Worm (Caenorhabditis elegans): Measurements from ENCODE around the gene algn-11.

The algn-11 gene

DNA sequence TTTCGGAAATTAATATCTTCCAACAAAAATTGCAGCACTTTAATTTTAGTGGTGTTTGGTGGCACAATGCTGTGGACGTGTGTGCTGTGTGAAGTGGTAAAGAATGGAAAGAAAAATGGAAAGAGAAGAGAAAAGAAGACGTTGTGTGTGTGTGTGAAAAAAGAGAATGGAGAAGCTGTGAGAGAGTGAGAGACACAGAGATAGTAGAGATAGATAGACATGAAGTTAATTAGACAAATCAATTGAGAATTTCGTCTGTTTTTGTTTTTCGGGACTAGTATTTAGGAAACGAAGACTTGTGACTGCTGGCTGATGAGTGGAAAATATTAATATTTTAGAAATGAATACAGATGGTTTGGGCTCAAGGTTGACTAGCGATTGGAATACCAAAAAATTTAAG, 854 bp upstream of the algn-11 start:
- peak; percentile 20 for TF ChIP-seq unc-55 (GFP tag; optimal IDR thresholded peaks at IDR 0.05)
- TF ChIP-seq blmp-1 (tag; optimal IDR thresholded peaks at IDR 0.05; ENCODE audit: insufficient read depth): no peak
- peak; percentile 34 for TF ChIP-seq crh-2 (tag; optimal IDR thresholded peaks at IDR 0.05)
- peak; percentile 26 for TF ChIP-seq C34F6.9 (tag; optimal IDR thresholded peaks at IDR 0.05)
- peak in 1 of 2 experiments; percentile 34 for TF ChIP-seq lsy-2 (tag; optimal IDR thresholded peaks at IDR 0.05)

DNA sequence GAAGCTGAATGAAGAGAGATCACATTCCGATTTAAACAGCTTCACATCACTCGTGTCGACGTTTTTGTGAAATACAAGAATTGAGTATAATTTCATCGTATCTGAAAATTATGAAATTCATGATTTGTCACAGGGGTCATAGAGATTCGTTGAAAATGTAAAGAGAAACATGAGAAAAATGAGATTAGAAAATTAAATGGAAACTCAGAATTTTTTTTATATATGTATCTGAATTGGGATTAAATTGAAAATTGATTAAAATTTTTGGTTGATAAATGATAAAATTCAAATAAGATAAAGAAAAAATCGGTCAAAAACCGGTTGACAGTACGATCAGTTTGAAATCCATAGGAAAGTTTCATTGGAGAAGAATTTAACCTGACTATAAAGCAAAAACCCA, 2.9 kb downstream of the algn-11 start, which contains the start of gene ykt-6:
TSS of gene ykt-6 (minus strand) at position 101 of the 400 bp plus-strand sequence.
- TF ChIP-seq mbf-1 (tag; optimal IDR thresholded peaks at IDR 0.05): no peak
- no peak for TF ChIP-seq sma-3 (GFP tag; optimal IDR thresholded peaks at IDR 0.05)
- no peak for TF ChIP-seq C34F6.9 (tag; optimal IDR thresholded peaks at IDR 0.05)
- TF ChIP-seq blmp-1 (tag; optimal IDR thresholded peaks at IDR 0.05; ENCODE audit: insufficient read depth): no peak
- no peak for TF ChIP-seq ztf-4 (tag; optimal IDR thresholded peaks at IDR 0.05)
- TF ChIP-seq unc-39 (tag; optimal IDR thresholded peaks at IDR 0.05): no peak
- no peak for TF ChIP-seq mab-5 (tag; optimal IDR thresholded peaks at IDR 0.05)
- no peak for TF ChIP-seq skn-1 (tag; optimal IDR thresholded peaks at IDR 0.05)
- TF ChIP-seq alr-1 (tag; optimal IDR thresholded peaks at IDR 0.05): no peak
- TF ChIP-seq crh-2 (tag; optimal IDR thresholded peaks at IDR 0.05): no peak
- TF ChIP-seq zag-1 (tag; optimal IDR thresholded peaks at IDR 0.05): no peak
- no peak for TF ChIP-seq ceh-16 (tag; optimal IDR thresholded peaks at IDR 0.05)
- no peak for TF ChIP-seq nhr-23 (tag; optimal IDR thresholded peaks at IDR 0.05)
- TF ChIP-seq Y55F3AM.14 (GFP tag; optimal IDR thresholded peaks at IDR 0.05): no peak

DNA sequence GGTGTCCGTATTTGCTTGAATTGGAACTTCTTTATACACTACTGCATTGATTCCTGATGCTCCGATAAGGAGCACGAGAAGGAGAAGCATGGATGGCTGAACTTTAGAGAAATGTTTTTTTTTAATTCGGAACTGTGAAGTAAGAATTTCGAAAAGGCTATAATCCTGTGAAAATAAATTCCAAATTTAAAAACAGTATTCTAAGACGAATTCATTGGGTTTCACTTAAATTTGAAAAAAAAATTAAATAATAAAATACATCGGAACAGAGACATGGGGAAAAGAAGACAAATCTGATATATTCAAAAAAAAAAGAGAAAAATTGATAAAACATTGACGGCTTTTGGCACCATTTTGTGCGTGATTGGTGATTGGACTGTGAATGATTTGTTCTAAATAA, 4.6 kb downstream of the algn-11 start, which contains the start of gene pho-5:
TSS of gene pho-5 (minus strand) at position 101 of the 400 bp plus-strand sequence.
- TF ChIP-seq skn-1 (tag; optimal IDR thresholded peaks at IDR 0.05): no peak
- TF ChIP-seq ztf-4 (tag; optimal IDR thresholded peaks at IDR 0.05): no peak
- no peak for TF ChIP-seq egl-27 (tag; optimal IDR thresholded peaks at IDR 0.05)
- TF ChIP-seq elt-1 (tag; optimal IDR thresholded peaks at IDR 0.05): no peak
- no peak for TF ChIP-seq nhr-21 (tag; optimal IDR thresholded peaks at IDR 0.05)
- no peak for TF ChIP-seq R02D3.7 (tag; optimal IDR thresholded peaks at IDR 0.05)
- no peak for TF ChIP-seq nhr-6 (tag; optimal IDR thresholded peaks at IDR 0.05)
- no peak for TF ChIP-seq zag-1 (tag; optimal IDR thresholded peaks at IDR 0.05)
- no peak for TF ChIP-seq nhr-77 (tag; optimal IDR thresholded peaks at IDR 0.05)
- no peak for TF ChIP-seq lsy-2 (tag; optimal IDR thresholded peaks at IDR 0.05)
- no peak for TF ChIP-seq nhr-23 (tag; optimal IDR thresholded peaks at IDR 0.05)
- TF ChIP-seq unc-39 (tag; optimal IDR thresholded peaks at IDR 0.05): no peak
- TF ChIP-seq lin-39 (tag; optimal IDR thresholded peaks at IDR 0.05): no peak
- no peak for TF ChIP-seq ceh-16 (tag; optimal IDR thresholded peaks at IDR 0.05)
- no peak for TF ChIP-seq aly-2 (tag; optimal IDR thresholded peaks at IDR 0.05)
- no peak for TF ChIP-seq dmd-4 (tag; optimal IDR thresholded peaks at IDR 0.05)

DNA sequence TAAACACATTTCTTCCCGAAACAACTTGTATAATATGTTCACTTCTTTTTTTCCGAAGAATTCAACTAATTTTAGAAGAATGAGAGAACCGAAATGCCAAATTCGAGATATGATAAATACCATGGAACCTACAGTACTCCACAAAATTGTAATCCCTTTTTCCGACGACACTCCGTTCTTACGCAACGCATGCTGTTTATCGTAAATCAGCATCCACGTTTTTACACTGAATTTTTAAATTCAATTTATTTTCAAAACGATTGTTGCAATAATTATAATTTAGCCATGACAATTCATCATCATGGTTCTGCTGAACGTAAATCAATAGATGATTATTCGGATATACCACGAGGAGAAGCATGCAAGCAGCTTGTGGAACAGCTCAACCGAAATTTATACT, 9.2 kb downstream of the algn-11 start, which contains the start of gene B0361.3:
TSS of gene B0361.3 (plus strand) at position 284 of the 400 bp plus-strand sequence.
- TF ChIP-seq unc-55 (GFP tag; optimal IDR thresholded peaks at IDR 0.05) (peak; percentile 4), ama-1 (optimal IDR thresholded peaks at IDR 0.05) (no peak), lsy-2 (tag; optimal IDR thresholded peaks at IDR 0.05) (peak in 1 of 2 experiments; percentile 68), crh-2 (tag; optimal IDR thresholded peaks at IDR 0.05) (peak; percentile 51), zag-1 (tag; optimal IDR thresholded peaks at IDR 0.05) (no peak), dmd-4 (tag; optimal IDR thresholded peaks at IDR 0.05) (no peak)

DNA sequence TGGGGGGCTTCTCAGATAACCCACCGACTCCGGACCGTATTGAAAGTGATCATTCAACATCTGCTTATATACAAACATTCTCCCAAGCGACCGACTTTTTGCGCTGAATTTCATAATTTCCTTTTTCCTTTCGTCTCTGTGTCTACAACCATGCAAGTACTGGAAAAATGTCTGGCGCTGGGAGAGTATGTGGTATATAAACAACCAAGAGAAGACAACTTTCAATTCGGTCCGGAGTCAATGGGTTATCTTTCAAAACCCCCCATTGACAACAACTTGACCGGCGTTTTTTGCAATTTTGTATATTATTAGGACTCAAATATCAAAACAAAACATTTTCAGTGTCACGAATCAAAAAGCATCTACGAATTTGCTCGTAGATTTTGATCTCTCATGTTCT, 11.9 kb downstream of the algn-11 start:
- no peak for TF ChIP-seq ztf-1 (GFP tag; conservative IDR thresholded peaks at IDR 0.05)
- no peak for TF ChIP-seq nhr-11 (tag; optimal IDR thresholded peaks at IDR 0.05)
- no peak for TF ChIP-seq skn-1 (tag; optimal IDR thresholded peaks at IDR 0.05)
- peak; percentile 43 for TF ChIP-seq fos-1 (tag; optimal IDR thresholded peaks at IDR 0.05)
- peak; percentile 76 for TF ChIP-seq crh-2 (tag; optimal IDR thresholded peaks at IDR 0.05)
- TF ChIP-seq nhr-77 (tag; optimal IDR thresholded peaks at IDR 0.05): peak; percentile 35
- no peak for TF ChIP-seq mdl-1 (tag; optimal IDR thresholded peaks at IDR 0.05)
- no peak for TF ChIP-seq nhr-23 (tag; optimal IDR thresholded peaks at IDR 0.05)
- TF ChIP-seq sma-3 (GFP tag; optimal IDR thresholded peaks at IDR 0.05): peak; percentile 34
- TF ChIP-seq dmd-4 (tag; optimal IDR thresholded peaks at IDR 0.05): peak; percentile 44
- TF ChIP-seq mbf-1 (tag; optimal IDR thresholded peaks at IDR 0.05): no peak
- no peak for TF ChIP-seq unc-39 (tag; optimal IDR thresholded peaks at IDR 0.05)
- TF ChIP-seq F13H6.1 (tag; optimal IDR thresholded peaks at IDR 0.05): no peak
- peak; percentile 43 for TF ChIP-seq lin-11 (tag; optimal IDR thresholded peaks at IDR 0.05)
- no peak for TF ChIP-seq nhr-12 (tag; optimal IDR thresholded peaks at IDR 0.05)
- no peak for TF ChIP-seq nhr-10 (tag; optimal IDR thresholded peaks at IDR 0.05)
- TF ChIP-seq C34F6.9 (tag; optimal IDR thresholded peaks at IDR 0.05): peak; percentile 39
- no peak for TF ChIP-seq blmp-1 (tag; optimal IDR thresholded peaks at IDR 0.05; ENCODE audit: insufficient read depth)
- TF ChIP-seq nhr-6 (tag; optimal IDR thresholded peaks at IDR 0.05): peak; percentile 16
- peak; percentile 67 to 69 for TF ChIP-seq lsy-2 (tag; optimal IDR thresholded peaks at IDR 0.05)
- no peak for TF ChIP-seq elt-1 (tag; optimal IDR thresholded peaks at IDR 0.05)
- peak; percentile 39 for TF ChIP-seq unc-55 (GFP tag; optimal IDR thresholded peaks at IDR 0.05)
- no peak for TF ChIP-seq unc-62 (GFP tag; optimal IDR thresholded peaks at IDR 0.05)
- no peak for TF ChIP-seq Y55F3AM.14 (GFP tag; optimal IDR thresholded peaks at IDR 0.05)
- no peak for TF ChIP-seq sem-4 (tag; optimal IDR thresholded peaks at IDR 0.05)
- TF ChIP-seq mab-5 (tag; optimal IDR thresholded peaks at IDR 0.05): no peak
- TF ChIP-seq ztf-11 (tag; optimal IDR thresholded peaks at IDR 0.05): no peak
- peak; percentile 35 for TF ChIP-seq nhr-21 (tag; optimal IDR thresholded peaks at IDR 0.05)
- TF ChIP-seq nhr-25 (tag; optimal IDR thresholded peaks at IDR 0.05): no peak
- TF ChIP-seq snpc-4 (tag; optimal IDR thresholded peaks at IDR 0.05): peak; percentile 99
- TF ChIP-seq ama-1 (optimal IDR thresholded peaks at IDR 0.05): no peak
- TF ChIP-seq sma-9 (GFP tag; optimal IDR thresholded peaks at IDR 0.05): peak; percentile 75
- TF ChIP-seq sma-9 (tag; optimal IDR thresholded peaks at IDR 0.05): no peak
- TF ChIP-seq egl-27 (tag; optimal IDR thresholded peaks at IDR 0.05): no peak
